Worm (Caenorhabditis elegans): ENCODE data around the gene wrt-8.

wrt-8 gene

DNA sequence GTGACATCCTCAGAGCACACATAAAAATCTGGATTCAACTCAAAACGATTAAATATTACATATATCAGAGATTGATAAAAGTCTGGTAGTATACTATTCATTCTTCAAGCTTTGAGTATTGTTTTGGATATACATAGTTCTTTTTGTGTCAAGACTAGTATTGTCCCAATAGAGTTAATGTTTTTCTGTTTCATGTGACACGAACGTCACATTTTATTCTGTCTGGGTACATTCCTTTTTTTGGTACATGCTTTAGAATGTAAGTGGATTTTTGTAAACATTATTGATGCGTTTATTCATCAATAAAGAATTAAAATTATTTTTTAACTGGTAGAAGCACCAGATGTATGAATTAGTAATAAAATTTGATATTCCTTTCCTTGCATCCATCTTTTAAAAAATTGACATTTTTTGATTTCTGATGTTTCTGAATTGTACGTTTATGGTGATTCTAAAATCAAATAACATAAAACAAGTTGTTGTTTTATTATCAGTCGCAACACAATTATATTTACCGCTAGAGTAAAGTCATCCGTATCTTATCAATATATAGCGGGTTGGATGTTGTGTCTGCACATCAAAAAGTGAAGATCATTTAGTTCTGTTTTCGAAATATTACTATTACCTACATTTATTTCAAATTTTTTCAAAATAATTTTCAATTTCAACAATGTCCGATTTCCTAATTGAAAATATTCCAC is 28.4 kb downstream of the wrt-8 start, which contains the start of the genes srt-22 and nhr-246:
Gene srt-22, minus strand, starts transcription at position 101 of the 701 bp plus-strand sequence.
Gene nhr-246, plus strand, starts transcription at position 651 of the 701 bp plus-strand sequence.
- no peak for TF ChIP-seq php-3 (GFP tag; IDR thresholded peaks at IDR 0.05)
- no peak for TF ChIP-seq fkh-10 (GFP tag; optimal IDR thresholded peaks at IDR 0.05)
- TF ChIP-seq jun-1 (tag; optimal IDR thresholded peaks at IDR 0.05): no peak
- TF ChIP-seq nhr-48 (tag; optimal IDR thresholded peaks at IDR 0.05): no peak
- no peak for TF ChIP-seq mdl-1 (tag; optimal IDR thresholded peaks at IDR 0.05)
- no peak for TF ChIP-seq egl-27 (tag; optimal IDR thresholded peaks at IDR 0.05)
- no peak for TF ChIP-seq ZK546.5 (tag; optimal IDR thresholded peaks at IDR 0.05)
- TF ChIP-seq daf-16 (GFP tag; optimal IDR thresholded peaks at IDR 0.05): no peak
- peak; percentile 90 for TF ChIP-seq daf-16 (tag; optimal IDR thresholded peaks at IDR 0.05)
- no peak for TF ChIP-seq zfp-3 (GFP tag; conservative IDR thresholded peaks at IDR 0.05)

DNA sequence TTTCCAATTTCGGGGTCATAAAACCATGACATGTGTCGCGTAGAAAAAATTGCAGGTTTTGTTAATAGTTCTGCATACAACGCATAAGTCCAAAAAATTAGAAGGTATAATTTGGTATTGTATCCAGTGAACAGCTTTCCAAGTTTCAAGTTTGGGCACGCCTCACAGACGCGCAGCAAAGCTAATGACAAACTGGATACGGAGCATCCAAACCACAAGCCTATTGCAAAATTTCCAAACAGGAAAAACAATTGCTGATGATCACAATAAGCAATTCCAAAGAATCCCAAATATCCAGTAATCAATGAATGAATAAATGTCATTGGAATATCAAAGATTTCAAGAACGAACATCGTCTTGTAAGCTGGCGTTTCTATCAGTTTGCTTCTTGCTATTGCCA is 30.9 kb downstream of the wrt-8 start:
- no peak for TF ChIP-seq skn-1 (tag; optimal IDR thresholded peaks at IDR 0.05)
- no peak for TF ChIP-seq unc-130 (GFP tag; optimal IDR thresholded peaks at IDR 0.05)
- TF ChIP-seq duxl-1 (tag; optimal IDR thresholded peaks at IDR 0.05; ENCODE audit: poor library complexity): no peak
- TF ChIP-seq nhr-41 (GFP tag; IDR thresholded peaks at IDR 0.05): no peak
- no peak for TF ChIP-seq nhr-77 (tag; optimal IDR thresholded peaks at IDR 0.05)
- TF ChIP-seq spr-3 (GFP tag; optimal IDR thresholded peaks at IDR 0.05): no peak
- TF ChIP-seq lin-13 (GFP tag; optimal IDR thresholded peaks at IDR 0.05): no peak
- no peak for TF ChIP-seq rbr-2 (tag; optimal IDR thresholded peaks at IDR 0.05)
- TF ChIP-seq zfp-2 (tag; optimal IDR thresholded peaks at IDR 0.05): no peak
- no peak for TF ChIP-seq dmd-8 (GFP tag; IDR thresholded peaks at IDR 0.05)
- no peak for TF ChIP-seq hif-1 (tag; optimal IDR thresholded peaks at IDR 0.05)
- peak; percentile 69 for TF ChIP-seq aha-1 (tag)
- no peak for TF ChIP-seq php-3 (GFP tag; IDR thresholded peaks at IDR 0.05)
- no peak for TF ChIP-seq zfp-3 (GFP tag; conservative IDR thresholded peaks at IDR 0.05)
- no peak for TF ChIP-seq lsy-2 (tag; optimal IDR thresholded peaks at IDR 0.05)
- no peak for TF ChIP-seq nhr-42 (GFP tag; IDR thresholded peaks at IDR 0.05)
- TF ChIP-seq sdz-12 (GFP tag; optimal IDR thresholded peaks at IDR 0.05): no peak
- TF ChIP-seq unc-62 (GFP tag; optimal IDR thresholded peaks at IDR 0.05 in 1 of 2): peak in 1 of 2 experiments; percentile 81
- TF ChIP-seq unc-62 (tag; optimal IDR thresholded peaks at IDR 0.05): no peak

DNA sequence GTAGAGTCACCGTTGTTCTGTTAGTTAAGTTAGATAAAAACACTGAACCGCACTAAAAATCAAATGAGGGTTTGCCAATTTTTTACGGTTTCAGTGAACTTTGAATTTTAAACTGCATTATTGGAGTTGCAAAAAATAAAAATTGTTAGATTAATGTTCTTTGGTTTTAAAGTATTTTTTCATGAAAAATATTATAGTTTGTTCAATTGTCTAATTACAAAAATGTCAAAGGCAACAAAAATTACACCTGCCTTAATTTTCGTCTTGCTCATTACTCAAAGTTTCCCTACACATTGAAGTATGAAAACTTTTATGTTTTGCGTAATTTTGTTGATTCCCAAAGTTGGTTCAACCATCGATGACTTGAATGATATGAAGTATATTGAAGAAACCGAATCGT is 33.6 kb downstream of the wrt-8 start, which contains the start of gene irld-62:
Gene irld-62, plus strand, starts transcription at position 301 of the 400 bp plus-strand sequence.
- TF ChIP-seq duxl-1 (tag; optimal IDR thresholded peaks at IDR 0.05; ENCODE audit: poor library complexity) (no peak), lim-7 (GFP tag; IDR thresholded peaks at IDR 0.05) (no peak), ceh-20 (GFP tag; IDR thresholded peaks at IDR 0.05) (no peak), lir-3 (tag; optimal IDR thresholded peaks at IDR 0.05) (no peak), Y5F2A.4 (GFP tag; optimal IDR thresholded peaks at IDR 0.05) (no peak), saeg-2 (GFP tag; IDR thresholded peaks at IDR 0.05) (no peak), Y48G9A.11 (GFP tag; IDR thresholded peaks at IDR 0.05) (no peak), aha-1 (tag) (no peak), lin-1 (GFP tag; IDR thresholded peaks at IDR 0.05) (no peak), hlh-30 (tag; optimal IDR thresholded peaks at IDR 0.05; ENCODE audit: insufficient read depth) (no peak)

DNA sequence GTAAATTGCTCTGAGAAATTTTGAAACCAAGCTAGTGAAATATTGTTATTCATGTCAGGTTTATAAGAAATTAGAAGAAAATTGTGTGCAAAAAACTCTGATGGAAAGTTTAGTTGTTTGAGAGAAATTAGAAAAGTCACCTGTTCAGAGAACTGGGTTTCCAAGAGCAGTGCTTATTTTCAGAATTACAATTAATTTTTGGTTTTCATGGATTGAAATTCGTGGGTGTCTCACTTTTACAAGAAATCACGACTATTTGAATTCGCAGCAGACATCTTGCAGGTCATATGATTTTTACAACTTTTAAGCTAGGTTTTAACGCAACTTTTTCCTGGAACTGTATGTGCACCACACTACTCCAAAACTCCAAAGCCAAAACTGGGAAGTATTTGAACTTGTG is 35.4 kb downstream of the wrt-8 start, which contains the start of gene srz-10:
Gene srz-10, minus strand, starts transcription at position 88 of the 400 bp plus-strand sequence.
- TF ChIP-seq nhr-25 (tag; optimal IDR thresholded peaks at IDR 0.05; ENCODE audit: borderline replicate concordance, insufficient read depth) (no peak), madf-9 (GFP tag; conservative IDR thresholded peaks at IDR 0.05) (no peak), nhr-42 (GFP tag; IDR thresholded peaks at IDR 0.05) (no peak), Y48G9A.11 (GFP tag; IDR thresholded peaks at IDR 0.05) (no peak), duxl-1 (tag; optimal IDR thresholded peaks at IDR 0.05; ENCODE audit: poor library complexity) (no peak), lin-38 (GFP tag; IDR thresholded peaks at IDR 0.05) (no peak), ztf-7 (tag; optimal IDR thresholded peaks at IDR 0.05) (no peak), zip-11 (GFP tag; IDR thresholded peaks at IDR 0.05) (no peak), Y105C5A.15 (GFP tag; IDR thresholded peaks at IDR 0.05) (no peak), F26F4.8 (GFP tag; conservative IDR thresholded peaks at IDR 0.05) (no peak), nhr-6 (tag; optimal IDR thresholded peaks at IDR 0.05) (no peak), ama-1 (optimal IDR thresholded peaks at IDR 0.05) (no peak), tra-1 (GFP tag; IDR thresholded peaks at IDR 0.05) (no peak), set-16 (GFP tag; IDR thresholded peaks at IDR 0.05) (no peak), ceh-62 (tag; optimal IDR thresholded peaks at IDR 0.05) (no peak), lir-3 (tag; optimal IDR thresholded peaks at IDR 0.05) (no peak), Y5F2A.4 (GFP tag; optimal IDR thresholded peaks at IDR 0.05) (no peak)
